Worm (Caenorhabditis elegans) whole organism, mixed stage, embryonic: Measurements from ENCODE around the gene B0410.1.

ENCODE experiments used
- elt-3 ChIP-seq: fragments of 150-350 bp; optimal IDR thresholded peaks from 2 replicates; lab custom pipeline; 2014; ENCODE audit warnings: missing biosample characterization, missing genetic modification characterization
- lin-13 ChIP-seq: fragments of 150-350 bp; optimal IDR thresholded peaks from 2 replicates; lab custom pipeline; 2014; ENCODE audit warnings: missing biosample characterization, missing genetic modification characterization
- nhr-237 ChIP-seq: fragments of 150-350 bp; optimal IDR thresholded peaks from 2 replicates; lab custom pipeline; 2014; ENCODE audit warnings: missing biosample characterization, missing genetic modification characterization
- nhr-76 ChIP-seq: sonication (generic microtip); optimal IDR thresholded peaks from 2 replicates; lab custom pipeline; 2017; ENCODE audit warnings: missing biosample characterization, missing genetic modification characterization

- TF ChIP-seq nhr-76 (tag; lab: Kevin White, UChicago) (no peak), nhr-237 (tag; lab: Kevin White, UChicago) (no peak), lin-13 (no peak), elt-3 (tag; lab: Kevin White, UChicago) (peak; percentile 65)
These were observed 3.1 kb upstream of the B0410.1 start, which contains the start of gene B0410.3 for ce11 chrX:2891141-2891739.
